Fruit fly (Drosophila melanogaster): ENCODE data around the gene CG10710.

CG10710 gene

DNA sequence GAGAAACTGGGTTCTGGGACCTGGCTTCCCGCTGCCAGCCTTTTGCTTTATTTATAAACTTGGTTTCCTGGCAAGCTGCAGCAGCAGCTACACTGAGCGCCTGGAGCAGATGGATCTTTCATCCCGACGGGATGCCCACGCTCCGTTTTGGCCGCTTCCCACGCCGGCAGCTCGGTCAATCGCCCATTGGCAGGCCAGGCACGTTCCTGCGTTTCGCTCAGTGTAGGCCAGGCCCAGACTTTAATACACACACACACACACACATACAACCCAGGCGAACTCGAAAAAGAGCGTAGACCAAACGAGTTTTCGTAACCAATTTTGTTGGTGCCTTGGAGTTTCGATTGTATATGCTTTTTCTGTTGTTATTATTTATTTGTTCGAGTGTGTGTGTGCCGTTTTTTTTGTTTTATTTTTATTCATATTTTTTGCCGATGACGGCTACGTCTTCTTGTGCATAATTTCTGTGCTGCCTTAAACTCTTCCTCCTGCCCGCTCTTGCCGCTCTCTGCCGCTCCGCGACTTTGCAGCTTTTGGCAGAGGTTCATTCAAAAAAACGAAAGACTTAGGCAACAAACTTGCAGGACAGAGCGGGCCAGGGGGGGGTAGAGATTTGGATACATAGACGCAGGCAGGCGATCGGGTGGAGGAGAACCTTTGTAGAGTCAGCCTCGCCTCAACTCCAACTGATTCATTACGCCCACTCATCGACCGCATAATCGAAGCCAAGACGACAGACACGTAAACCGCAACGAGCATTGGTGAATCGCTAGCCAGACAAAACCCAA, 19.3 kb downstream of the CG10710 start (continued):
- peak; percentile 77 for TF ChIP-seq CG32006 (GFP tag; optimal IDR thresholded peaks at IDR 0.05)
- TF ChIP-seq CG10669 (GFP tag; optimal IDR thresholded peaks at IDR 0.05), result peak; percentile 80
- no peak for TF ChIP-seq svp (GFP tag)
- no peak for TF ChIP-seq Ets21C (GFP tag; optimal IDR thresholded peaks at IDR 0.05)
- TF ChIP-seq Blimp-1 (GFP tag; optimal IDR thresholded peaks at IDR 0.05), result no peak
- TF ChIP-seq CG6276 (GFP tag; optimal IDR thresholded peaks at IDR 0.05), result no peak
- peak; percentile 86 for TF ChIP-seq topi (GFP tag; optimal IDR thresholded peaks at IDR 0.05)
- peak; percentile 54 for TF ChIP-seq CG34406 (GFP tag; optimal IDR thresholded peaks at IDR 0.05)
- TF ChIP-seq CG6163 (GFP tag; IDR thresholded peaks at IDR 0.05), result peak; percentile 87
- TF ChIP-seq Eip78C (GFP tag), result peak; percentile 93
- TF ChIP-seq Met (GFP tag; optimal IDR thresholded peaks at IDR 0.05), result peak; percentile 89
- TF ChIP-seq CG3919 (GFP tag; optimal IDR thresholded peaks at IDR 0.05), result peak; percentile 87
- peak; percentile 78 to 90 for TF ChIP-seq ss (GFP tag; optimal IDR thresholded peaks at IDR 0.05)
- TF ChIP-seq CG8119 (GFP tag; IDR thresholded peaks at IDR 0.05), result peak; percentile 66
- peak; percentile 87 for TF ChIP-seq cyc (GFP tag; optimal IDR thresholded peaks at IDR 0.05)
- TF ChIP-seq fd85E (GFP tag; optimal IDR thresholded peaks at IDR 0.05), result no peak
- TF ChIP-seq esn (GFP tag; optimal IDR thresholded peaks at IDR 0.05), result peak; percentile 95
- peak; percentile 87 for TF ChIP-seq lz (GFP tag; optimal IDR thresholded peaks at IDR 0.05)
- TF ChIP-seq OdsH (GFP tag; optimal IDR thresholded peaks at IDR 0.05), result no peak
- peak; percentile 77 for TF ChIP-seq eg (GFP tag; IDR thresholded peaks at IDR 0.05)
- TF ChIP-seq Gug (GFP tag; IDR thresholded peaks at IDR 0.05), result peak; percentile 46; the same call in 1 of the 2 replicates
- TF ChIP-seq CG8632 (GFP tag; optimal IDR thresholded peaks at IDR 0.05), result peak; percentile 60
- peak; percentile 82 for TF ChIP-seq Sox102F (GFP tag; optimal IDR thresholded peaks at IDR 0.05)
- TF ChIP-seq Hr38 (GFP tag; optimal IDR thresholded peaks at IDR 0.05), result no peak
- no peak for TF ChIP-seq fkh (GFP tag; optimal IDR thresholded peaks at IDR 0.05)
- peak; percentile 82 for TF ChIP-seq CG6854 (GFP tag; optimal IDR thresholded peaks at IDR 0.05)
- TF ChIP-seq CG8319 (GFP tag; optimal IDR thresholded peaks at IDR 0.05), result peak; percentile 61

- TF ChIP-seq CG11902 (GFP tag; optimal IDR thresholded peaks at IDR 0.05) (no peak), OdsH (GFP tag; optimal IDR thresholded peaks at IDR 0.05) (no peak), Ets96B (tag; optimal IDR thresholded peaks at IDR 0.05) (no peak), Met (GFP tag; optimal IDR thresholded peaks at IDR 0.05) (no peak), fd85E (GFP tag; optimal IDR thresholded peaks at IDR 0.05) (no peak), Sox15 (GFP tag; optimal IDR thresholded peaks at IDR 0.05) (no peak), CG10631 (GFP tag; optimal IDR thresholded peaks at IDR 0.05) (no peak), topi (GFP tag; optimal IDR thresholded peaks at IDR 0.05) (no peak), CG3032 (tag; optimal IDR thresholded peaks at IDR 0.05) (no peak), CG34406 (GFP tag; optimal IDR thresholded peaks at IDR 0.05) (no peak), esn (GFP tag; optimal IDR thresholded peaks at IDR 0.05) (no peak), CG8119 (GFP tag; IDR thresholded peaks at IDR 0.05) (no peak), net (GFP tag; optimal IDR thresholded peaks at IDR 0.05) (no peak), Hr38 (GFP tag; optimal IDR thresholded peaks at IDR 0.05) (no peak), dsx (GFP tag; optimal IDR thresholded peaks at IDR 0.05; ENCODE audit: poor library complexity, severe bottlenecking) (no peak), cyc (GFP tag; optimal IDR thresholded peaks at IDR 0.05) (no peak)
Measured at dm6 chr3L:13499531-13499930, 19.9 kb downstream of the CG10710 start.

DNA sequence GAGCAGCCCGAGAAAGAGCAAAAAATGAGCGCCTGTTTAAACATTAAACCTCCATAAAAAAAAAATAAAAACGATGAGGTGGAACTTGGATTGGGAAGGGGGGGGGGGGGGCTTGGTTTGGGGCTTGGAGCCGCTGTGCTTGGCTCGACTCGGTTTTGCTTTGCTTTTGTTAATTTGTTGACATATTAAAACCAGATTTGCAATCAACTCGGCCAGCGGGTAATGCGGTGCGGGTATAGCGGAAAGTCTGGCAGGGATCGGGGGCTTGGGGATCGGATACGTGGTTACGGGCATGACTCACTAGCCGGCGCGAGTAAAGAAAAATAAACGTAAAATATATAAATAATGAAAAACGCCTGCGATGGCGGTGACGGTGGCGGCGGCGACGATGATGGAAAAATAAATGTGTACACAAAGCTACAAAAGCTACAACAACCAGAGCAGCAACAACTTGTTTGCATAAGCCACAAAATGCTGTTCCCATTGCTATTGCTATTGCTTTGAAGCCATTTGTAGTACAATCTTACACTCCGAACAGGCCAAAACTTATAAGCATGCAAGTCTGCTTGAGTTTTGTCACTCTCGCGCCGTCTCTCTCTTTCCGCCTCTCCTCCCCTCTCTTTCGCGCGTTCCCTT, 21.6 kb downstream of the CG10710 start:
- TF ChIP-seq spab (GFP tag; optimal IDR thresholded peaks at IDR 0.05) (peak; percentile 59), CG6854 (GFP tag; optimal IDR thresholded peaks at IDR 0.05) (peak; percentile 38), CG16779 (tag; optimal IDR thresholded peaks at IDR 0.05) (peak; percentile 18), Lpt (GFP tag; optimal IDR thresholded peaks at IDR 0.05) (peak; percentile 36), ss (GFP tag; optimal IDR thresholded peaks at IDR 0.05) (peak; percentile 80 to 81), CG6163 (GFP tag; IDR thresholded peaks at IDR 0.05) (peak; percentile 56; the same call in 2 of the 3 replicates), CG6808 (GFP tag; optimal IDR thresholded peaks at IDR 0.05) (peak; percentile 72), net (GFP tag; optimal IDR thresholded peaks at IDR 0.05) (peak; percentile 43), CG6276 (GFP tag; optimal IDR thresholded peaks at IDR 0.05) (peak; percentile 41), CG15336 (GFP tag; IDR thresholded peaks at IDR 0.05) (peak; percentile 17; the same call in 1 of the 2 replicates), esn (GFP tag; optimal IDR thresholded peaks at IDR 0.05) (no peak), CG3032 (tag; optimal IDR thresholded peaks at IDR 0.05) (peak; percentile 35), CG1621 (tag; optimal IDR thresholded peaks at IDR 0.05) (peak; percentile 52), Sox102F (GFP tag; optimal IDR thresholded peaks at IDR 0.05) (no peak), eg (GFP tag; IDR thresholded peaks at IDR 0.05) (peak; percentile 64; the same call in 1 of the 3 replicates), CG11902 (GFP tag; optimal IDR thresholded peaks at IDR 0.05) (no peak), CG3919 (GFP tag; optimal IDR thresholded peaks at IDR 0.05) (peak; percentile 16), fkh (GFP tag; optimal IDR thresholded peaks at IDR 0.05) (peak; percentile 80), Ets96B (tag; optimal IDR thresholded peaks at IDR 0.05) (peak; percentile 38), CG34406 (GFP tag; optimal IDR thresholded peaks at IDR 0.05) (peak; percentile 1), CG8119 (GFP tag; IDR thresholded peaks at IDR 0.05) (peak; percentile 39; the same call in 1 of the 3 replicates), Eip78C (GFP tag) (peak; percentile 39), Blimp-1 (GFP tag; optimal IDR thresholded peaks at IDR 0.05) (no peak), Gug (GFP tag; IDR thresholded peaks at IDR 0.05) (no peak), dac (GFP tag; optimal IDR thresholded peaks at IDR 0.05) (no peak), Sox14 (GFP tag; optimal IDR thresholded peaks at IDR 0.05) (peak; percentile 17)

All from whole organism, prepupa.